Worm (Caenorhabditis elegans): ENCODE data around the gene F23D12.4.

DNA sequence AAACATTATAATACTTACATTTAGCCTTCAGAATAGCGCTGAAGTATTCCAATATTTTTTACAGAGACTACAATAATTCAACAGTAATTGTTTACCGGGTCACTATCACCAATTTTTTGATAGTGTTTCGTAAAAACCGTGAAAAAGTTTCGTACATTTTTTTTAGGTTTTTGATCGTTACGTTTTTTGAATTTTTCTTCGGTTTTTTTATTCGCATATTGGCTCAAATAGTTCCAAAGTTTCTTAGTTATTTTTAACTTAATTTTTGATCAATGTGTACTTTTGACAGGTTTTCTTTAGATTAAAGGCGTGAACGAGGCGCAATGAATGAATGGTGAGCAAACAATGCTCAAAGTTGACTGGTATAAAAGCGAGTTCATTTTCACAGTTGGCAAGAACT, 21.7 kb upstream of the F23D12.4 start, which contains the start of gene fipr-3:
- no peak for TF ChIP-seq elt-3 (tag; optimal IDR thresholded peaks at IDR 0.05)
- TF ChIP-seq egl-27 (tag; optimal IDR thresholded peaks at IDR 0.05): no peak
- TF ChIP-seq aly-2 (tag; optimal IDR thresholded peaks at IDR 0.05): no peak
- TF ChIP-seq blmp-1 (tag; optimal IDR thresholded peaks at IDR 0.05): no peak
- no peak for TF ChIP-seq hpl-2 (GFP tag; optimal IDR thresholded peaks at IDR 0.05)
- no peak for TF ChIP-seq unc-62 (GFP tag; optimal IDR thresholded peaks at IDR 0.05)
- TF ChIP-seq nhr-90 (tag; optimal IDR thresholded peaks at IDR 0.05; ENCODE audit: poor library complexity): no peak
- TF ChIP-seq snpc-4 (tag; optimal IDR thresholded peaks at IDR 0.05): no peak
- no peak for TF ChIP-seq nhr-11 (tag; optimal IDR thresholded peaks at IDR 0.05)
- TF ChIP-seq lsy-2 (tag; optimal IDR thresholded peaks at IDR 0.05): no peak
